Worm (Caenorhabditis elegans) whole organism, L3 larva: ENCODE results near the gene rmd-6.
A peak's percentile ranks its signal among the peaks of the same experiment; 100 is the strongest.
"Not testable (repeated sequence)": the region's sequence is repeated elsewhere in the genome, so short reads cannot be mapped to it uniquely, and the experiment has no call there.

Source experiments
- ama-1 ChIP-seq: fragments of 150-350 bp; optimal IDR thresholded peaks from 2 replicates; lab custom pipeline; 2018
- ceh-16 ChIP-seq: sonication (generic microtip); optimal IDR thresholded peaks from 2 replicates; lab custom pipeline; 2017; ENCODE audit warnings: missing biosample characterization, missing genetic modification characterization
- ceh-82 ChIP-seq: fragments of 150-350 bp; optimal IDR thresholded peaks from 2 replicates; lab custom pipeline; 2014; ENCODE audit warnings: missing biosample characterization, missing genetic modification characterization
- daf-12 ChIP-seq: fragments of 150-350 bp; optimal IDR thresholded peaks from 2 replicates; lab custom pipeline; 2014; ENCODE audit warnings: missing biosample characterization, missing genetic modification reagents, missing genetic modification characterization
- egl-27 ChIP-seq: sonication (generic microtip); optimal IDR thresholded peaks from 4 replicates; lab custom pipeline; 2017; ENCODE audit warnings: missing biosample characterization, missing genetic modification reagents, missing genetic modification characterization
- egl-5 ChIP-seq: fragments of 150-350 bp; optimal IDR thresholded peaks from 2 replicates; lab custom pipeline; 2017; ENCODE audit warnings: missing biosample characterization, missing genetic modification reagents, missing genetic modification characterization, inconsistent platforms
- elt-1 ChIP-seq: fragments of 150-350 bp; optimal IDR thresholded peaks from 2 replicates; lab custom pipeline; 2014; ENCODE audit warnings: missing biosample characterization, missing genetic modification characterization
- elt-2 ChIP-seq: sonication (generic microtip); optimal IDR thresholded peaks from 2 replicates; lab custom pipeline; 2016; ENCODE audit warnings: missing genetic modification reagents, mild to moderate bottlenecking, missing genetic modification characterization, missing compliant biosample characterization
- elt-3 ChIP-seq, 3 experiments: fragments of 150-350 bp in 1 of 3; sonication (generic microtip) in 2 of 3; optimal IDR thresholded peaks; 2 replicates in 2 of 3; 4 replicates in 1 of 3; lab custom pipeline; 2014 to 2017; ENCODE audit warnings: missing biosample characterization in 3 of 3, missing genetic modification characterization in 3 of 3
- eor-1 ChIP-seq, 2 experiments: fragments of 150-350 bp; optimal IDR thresholded peaks; 2 replicates each; lab custom pipeline; 2014 to 2018; ENCODE audit warnings: missing biosample characterization in 2 of 2, missing genetic modification characterization in 2 of 2
- fkh-10 ChIP-seq: sonication (generic microtip); optimal IDR thresholded peaks from 2 replicates; lab custom pipeline; 2017; ENCODE audit warnings: missing biosample characterization, missing genetic modification reagents, missing genetic modification characterization
- hmg-11 ChIP-seq: sonication (generic microtip); optimal IDR thresholded peaks from 2 replicates; lab custom pipeline; 2016; ENCODE audit warnings: missing genetic modification characterization, missing compliant biosample characterization
- jun-1 ChIP-seq: fragments of 150-350 bp; optimal IDR thresholded peaks from 2 replicates; lab custom pipeline; 2014; ENCODE audit warnings: missing biosample characterization, missing genetic modification reagents, missing genetic modification characterization
- lin-15B ChIP-seq: fragments of 150-350 bp; optimal IDR thresholded peaks from 2 replicates; lab custom pipeline; 2014; ENCODE audit warnings: missing biosample characterization, missing genetic modification characterization
- lin-39 ChIP-seq: fragments of 150-350 bp; optimal IDR thresholded peaks from 2 replicates; lab custom pipeline; 2018; ENCODE audit warnings: missing biosample characterization, missing genetic modification reagents, missing genetic modification characterization
- mdl-1 ChIP-seq: fragments of 150-350 bp; optimal IDR thresholded peaks from 2 replicates; lab custom pipeline; 2014; ENCODE audit warnings: missing biosample characterization, missing genetic modification characterization
- mml-1 ChIP-seq: fragments of 150-350 bp; sonication (generic microtip); optimal IDR thresholded peaks from 3 replicates; lab custom pipeline; 2014; ENCODE audit warnings: missing biosample characterization, missing genetic modification characterization
- nfya-1 ChIP-seq: sonication (generic microtip); optimal IDR thresholded peaks from 2 replicates; lab custom pipeline; 2017; ENCODE audit warnings: missing genetic modification characterization, mild to moderate bottlenecking, missing compliant biosample characterization, antibody characterized with exemption, moderate library complexity; ENCODE audit not compliant: insufficient read depth
- nhr-11 ChIP-seq: fragments of 150-350 bp; optimal IDR thresholded peaks from 2 replicates; lab custom pipeline; 2014; ENCODE audit warnings: missing biosample characterization, missing genetic modification characterization
- nhr-23 ChIP-seq: fragments of 150-350 bp; optimal IDR thresholded peaks from 2 replicates; lab custom pipeline; 2014; ENCODE audit warnings: missing biosample characterization, missing genetic modification reagents, missing genetic modification characterization
- nhr-237 ChIP-seq: fragments of 150-350 bp; optimal IDR thresholded peaks from 2 replicates; lab custom pipeline; 2014; ENCODE audit warnings: missing biosample characterization, missing genetic modification characterization
- nhr-25 ChIP-seq: sonication (generic microtip); optimal IDR thresholded peaks from 2 replicates; lab custom pipeline; 2017; ENCODE audit warnings: missing biosample characterization, missing genetic modification characterization
- nhr-43 ChIP-seq: sonication (generic microtip); optimal IDR thresholded peaks from 2 replicates; lab custom pipeline; 2016; ENCODE audit warnings: mild to moderate bottlenecking, missing genetic modification characterization, missing compliant biosample characterization; ENCODE audit not compliant: poor library complexity, severe bottlenecking
- nhr-67 ChIP-seq: fragments of 150-350 bp; optimal IDR thresholded peaks from 2 replicates; lab custom pipeline; 2014; ENCODE audit warnings: missing biosample characterization, missing genetic modification characterization
- nhr-76 ChIP-seq: fragments of 150-350 bp; sonication (generic microtip); optimal IDR thresholded peaks from 5 replicates; lab custom pipeline; 2014; ENCODE audit warnings: missing biosample characterization, missing genetic modification characterization
- nhr-77 ChIP-seq: fragments of 150-350 bp; optimal IDR thresholded peaks from 2 replicates; lab custom pipeline; 2014; ENCODE audit warnings: missing biosample characterization, missing genetic modification characterization
- pha-4 ChIP-seq: fragments of 150-350 bp; optimal IDR thresholded peaks from 2 replicates; lab custom pipeline; 2014; ENCODE audit warnings: missing biosample characterization, missing genetic modification reagents, missing genetic modification characterization
- sea-2 ChIP-seq: fragments of 150-350 bp; sonication (generic microtip); optimal IDR thresholded peaks from 4 replicates; lab custom pipeline; 2014; ENCODE audit warnings: missing biosample characterization, missing genetic modification reagents, missing genetic modification characterization
- skn-1 ChIP-seq: fragments of 150-350 bp; optimal IDR thresholded peaks from 2 replicates; lab custom pipeline; 2014; ENCODE audit warnings: missing biosample characterization, missing genetic modification characterization
- snpc-4 ChIP-seq: fragments of 150-350 bp; optimal IDR thresholded peaks from 2 replicates; lab custom pipeline; 2014; ENCODE audit warnings: missing biosample characterization, missing genetic modification characterization
- unc-39 ChIP-seq: sonication (generic microtip); optimal IDR thresholded peaks from 4 replicates; lab custom pipeline; 2017; ENCODE audit warnings: missing biosample characterization, missing genetic modification characterization
- zag-1 ChIP-seq: fragments of 150-350 bp; optimal IDR thresholded peaks from 2 replicates; lab custom pipeline; 2014; ENCODE audit warnings: missing biosample characterization, missing genetic modification characterization
- ztf-11 ChIP-seq: fragments of 150-350 bp; optimal IDR thresholded peaks from 2 replicates; lab custom pipeline; 2014; ENCODE audit warnings: missing biosample characterization, missing genetic modification characterization

Gene rmd-6

ce11 chrIV:5060984-5061383 lies 7.7 kb upstream of the rmd-6 start, which contains the start of gene C09B9.7:
TSS of gene C09B9.7 (minus strand) at chrIV:5061084.
- TF ChIP-seq ama-1 (no peak), nfya-1 (no peak), skn-1 (no peak), ceh-82 (no peak), hmg-11 (tag; lab: Kevin White, UChicago) (no peak), elt-2 (tag; lab: Kevin White, UChicago) (no peak), nhr-25 (tag; lab: Kevin White, UChicago) (no peak), unc-39 (tag; lab: Kevin White, UChicago) (no peak), ceh-16 (tag; lab: Kevin White, UChicago) (no peak), nhr-67 (tag; lab: Kevin White, UChicago) (no peak), nhr-76 (tag; lab: Kevin White, UChicago) (no peak), egl-5 (tag; lab: Kevin White, UChicago) (no peak), egl-27 (no peak), mdl-1 (tag; lab: Kevin White, UChicago) (no peak), nhr-43 (tag; lab: Kevin White, UChicago) (no peak)

- TF ChIP-seq skn-1; hmg-11 (tag; lab: Kevin White, UChicago); ceh-16 (tag; lab: Kevin White, UChicago): not testable (repeated sequence)
Observed at ce11 chrIV:5062278-5062677, 6.4 kb upstream of the rmd-6 start, which contains the start of gene msp-57. TSS of gene msp-57 (plus strand) at chrIV:5062578.

ce11 chrIV:5063297-5063696 lies 5.3 kb upstream of the rmd-6 start:
- TF ChIP-seq zag-1 (tag; lab: Kevin White, UChicago), result no peak
- TF ChIP-seq nfya-1, result peak; percentile 24
- peak; percentile 22 for TF ChIP-seq ama-1
- TF ChIP-seq nhr-237, result no peak
- no peak for TF ChIP-seq hmg-11 (tag; lab: Kevin White, UChicago)
- TF ChIP-seq lin-15B (tag; lab: Kevin White, UChicago), result no peak
- TF ChIP-seq elt-1 (tag; lab: Kevin White, UChicago), result no peak
- TF ChIP-seq pha-4, result no peak
- peak; percentile 40 for TF ChIP-seq nhr-25 (tag; lab: Kevin White, UChicago)
- TF ChIP-seq eor-1 (tag; optimal IDR thresholded peaks at IDR 0.05; lab: Kevin White, UChicago), result no peak
- no peak for TF ChIP-seq sea-2 (GFP tag; lab: Kevin White, UChicago)
- no peak for TF ChIP-seq elt-2 (tag; lab: Kevin White, UChicago)
- TF ChIP-seq jun-1 (tag; lab: Kevin White, UChicago), result no peak
- no peak for TF ChIP-seq nhr-76 (tag; lab: Kevin White, UChicago)
- TF ChIP-seq egl-5 (tag; lab: Kevin White, UChicago), result no peak
- no peak for TF ChIP-seq mml-1 (tag; lab: Kevin White, UChicago)
- no peak for TF ChIP-seq mdl-1 (tag; lab: Kevin White, UChicago)
- TF ChIP-seq nhr-67 (tag; lab: Kevin White, UChicago), result no peak
- TF ChIP-seq nhr-23 (tag; lab: Kevin White, UChicago), result peak; percentile 32
- TF ChIP-seq snpc-4 (tag; lab: Kevin White, UChicago), result peak; percentile 95
- no peak for TF ChIP-seq fkh-10 (GFP tag; lab: Kevin White, UChicago)
- TF ChIP-seq nhr-77, result no peak
- no peak for TF ChIP-seq unc-39 (tag; lab: Kevin White, UChicago)
- TF ChIP-seq nhr-11 (tag; lab: Kevin White, UChicago), result no peak
- no peak for TF ChIP-seq elt-3 (tag; optimal IDR thresholded peaks at IDR 0.05; lab: Kevin White, UChicago)

DNA sequence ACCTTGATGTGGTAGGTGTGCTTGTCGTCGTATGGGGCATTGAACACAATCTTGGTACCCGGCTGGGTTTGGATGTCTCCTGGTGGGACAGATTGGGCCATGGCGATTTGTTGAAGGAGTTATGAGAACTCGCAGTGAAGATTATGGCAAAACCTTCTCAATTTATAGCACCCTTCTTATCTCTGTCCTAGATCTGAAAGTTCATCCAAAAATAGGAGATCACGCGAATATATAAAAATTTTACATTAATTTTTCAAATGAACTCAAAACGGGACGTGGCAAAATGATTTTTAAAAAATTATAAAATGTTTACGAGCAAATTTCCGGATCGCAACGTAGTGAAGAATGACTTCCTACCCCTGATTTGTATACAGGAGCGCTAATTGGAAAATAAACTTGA lies 3.7 kb upstream of the rmd-6 start, which contains the start of gene msp-53:
Gene msp-53, minus strand, starts transcription at position 101 of the 400 bp plus-strand sequence.
- TF ChIP-seq daf-12; hmg-11 (tag; lab: Kevin White, UChicago); lin-39 (tag; lab: Kevin White, UChicago): not testable (repeated sequence)

DNA sequence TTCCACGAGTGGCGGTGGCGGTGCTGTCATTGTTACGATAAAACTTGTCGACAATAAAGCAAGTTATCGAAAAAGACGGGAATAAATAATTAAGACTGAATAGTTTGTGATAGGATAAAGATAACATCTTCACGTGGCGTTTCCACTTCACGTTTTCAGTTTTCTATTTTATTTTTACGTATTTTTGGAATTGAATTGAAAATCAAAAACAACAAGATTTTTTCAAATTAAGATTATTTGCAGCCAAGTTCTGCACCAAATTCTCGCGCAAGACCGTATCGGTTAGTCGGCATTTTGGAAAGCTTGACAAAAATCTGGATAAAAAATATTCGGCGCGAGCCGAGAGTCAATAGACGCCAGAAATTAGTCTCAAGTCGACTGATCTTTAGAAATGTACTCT lies 1.8 kb upstream of the rmd-6 start, which contains the start of gene ttbk-2.2:
Gene ttbk-2.2, minus strand, starts transcription at position 101 of the 400 bp plus-strand sequence.
- TF ChIP-seq ztf-11, nhr-76, ceh-16 (tag; lab: Kevin White, UChicago): not testable (repeated sequence)
